Worm (Caenorhabditis elegans) whole organism, L2 larva: ENCODE data around the gene F53A9.9.

Experiments used
- R02D3.7 ChIP-seq: fragments of 150-350 bp; optimal IDR thresholded peaks from 2 replicates; lab custom pipeline; 2014; ENCODE audit warnings: missing biosample characterization, missing genetic modification characterization
- ceh-82 ChIP-seq: fragments of 150-350 bp; optimal IDR thresholded peaks from 2 replicates; lab custom pipeline; 2014; ENCODE audit warnings: missing biosample characterization, missing genetic modification characterization
- egl-27 ChIP-seq: sonication (generic microtip); optimal IDR thresholded peaks from 3 replicates; lab custom pipeline; 2017; ENCODE audit warnings: missing biosample characterization, missing genetic modification reagents, missing genetic modification characterization
- lin-13 ChIP-seq: fragments of 150-350 bp; optimal IDR thresholded peaks from 2 replicates; lab custom pipeline; 2014; ENCODE audit warnings: missing biosample characterization, missing genetic modification reagents, missing genetic modification characterization
- nhr-77 ChIP-seq: fragments of 150-350 bp; optimal IDR thresholded peaks from 2 replicates; lab custom pipeline; 2014; ENCODE audit warnings: missing biosample characterization, missing genetic modification characterization
- skn-1 ChIP-seq: sonication (generic microtip); optimal IDR thresholded peaks from 2 replicates; lab custom pipeline; 2017; ENCODE audit warnings: missing biosample characterization, missing genetic modification characterization
- snpc-4 ChIP-seq: fragments of 150-350 bp; optimal IDR thresholded peaks from 2 replicates; lab custom pipeline; 2014; ENCODE audit warnings: missing biosample characterization, missing genetic modification characterization
- zag-1 ChIP-seq: fragments of 150-350 bp; optimal IDR thresholded peaks from 2 replicates; lab custom pipeline; 2014; ENCODE audit warnings: missing biosample characterization, missing genetic modification characterization
- ztf-11 ChIP-seq: sonication (generic microtip); optimal IDR thresholded peaks from 2 replicates; lab custom pipeline; 2017; ENCODE audit warnings: missing biosample characterization, missing genetic modification characterization

DNA sequence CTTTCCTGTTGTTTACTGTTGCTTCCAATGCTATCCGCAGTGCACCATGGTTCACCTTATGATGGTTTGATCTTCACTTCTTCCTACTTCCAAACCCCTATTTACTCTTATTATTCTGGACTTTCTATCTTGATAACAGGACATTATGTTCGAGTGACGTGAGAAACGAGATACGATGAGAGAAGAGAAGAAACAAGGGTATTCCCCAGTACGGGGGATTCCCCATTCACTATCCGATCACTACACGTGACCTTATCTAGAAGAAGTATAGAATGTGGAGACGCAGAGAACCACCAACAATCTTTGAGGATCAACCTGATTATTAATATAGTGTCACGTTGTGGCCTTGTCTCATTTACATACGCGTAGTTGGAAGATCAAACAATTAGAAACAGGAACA, 32.0 kb upstream of the F53A9.9 start:
- TF ChIP-seq skn-1 (tag; lab: Kevin White, UChicago) (no peak), snpc-4 (tag; lab: Kevin White, UChicago) (no peak), R02D3.7 (no peak), nhr-77 (no peak), egl-27 (tag; lab: Kevin White, UChicago) (peak; percentile 10), ztf-11 (tag; lab: Kevin White, UChicago) (no peak), lin-13 (GFP tag; lab: Kevin White, UChicago) (no peak), ceh-82 (tag; lab: Kevin White, UChicago) (no peak), zag-1 (no peak)
